Fruit fly (Drosophila melanogaster) whole organism, embryonic: ENCODE results near the gene CG11426.

Source experiments
- danr ChIP-seq: fragments of 200-800 bp; sonication (Bioruptor generic); IDR thresholded peaks from 2 replicates; pipeline ENCODE4 v1.3.6; 2022; ENCODE audit warnings: missing biosample characterization, missing genetic modification characterization
- tll ChIP-seq, 2 experiments: fragments of 200-800 bp in 1 of 2; fragments of >200 bp in 1 of 2; sonication (Bioruptor generic) in 1 of 2; optimal IDR thresholded peaks; 2 replicates each; lab custom pipeline; 2017 to 2019; ENCODE audit warnings: missing biosample characterization in 2 of 2, missing genetic modification characterization in 2 of 2, mild to moderate bottlenecking in 1 of 2, moderate library complexity in 1 of 2

Gene CG11426

dm6 chr3L:22520017-22520416, 49.7 kb downstream of the CG11426 start (continued):
- TF ChIP-seq tll (GFP tag; optimal IDR thresholded peaks at IDR 0.05; lab: Kevin White, UChicago) (peak in 1 of 2 experiments; percentile 83), danr (GFP tag; lab: Robert Waterston, UW) (no peak)
